Worm (Caenorhabditis elegans) whole organism, L4 larva: Measurements from ENCODE around the gene moc-5.

Source experiments
- F37D6.2 ChIP-seq: sonication (generic microtip); optimal IDR thresholded peaks from 2 replicates; lab custom pipeline; 2016; ENCODE audit warnings: mild to moderate bottlenecking, missing genetic modification characterization, missing compliant biosample characterization
- F44E2.7 ChIP-seq: fragments of 200-800 bp; sonication (Bioruptor generic); IDR thresholded peaks from 2 replicates; pipeline ENCODE4 v2.1.2; 2022; ENCODE audit warnings: missing genetic modification characterization, missing compliant biosample characterization
- T26A8.4 ChIP-seq: fragments of 200-800 bp; sonication (Bioruptor generic); IDR thresholded peaks from 2 replicates; pipeline ENCODE4 v1.3.6; 2022; ENCODE audit warnings: missing genetic modification characterization, missing compliant biosample characterization
- Y48G9A.11 ChIP-seq: fragments of 200-800 bp; sonication (Bioruptor generic); IDR thresholded peaks from 2 replicates; pipeline ENCODE4 v1.3.6; 2022; ENCODE audit warnings: missing genetic modification reagents, missing genetic modification characterization, missing compliant biosample characterization
- Y75B8A.6 ChIP-seq: fragments of 200-800 bp; sonication (Bioruptor generic); IDR thresholded peaks from 2 replicates; pipeline ENCODE4 v1.3.6; 2022; ENCODE audit warnings: missing genetic modification reagents, missing genetic modification characterization, missing compliant biosample characterization
- ZK337.2 ChIP-seq: fragments of 200-800 bp; sonication (Bioruptor generic); IDR thresholded peaks from 2 replicates; pipeline ENCODE4 v1.3.6; 2022; ENCODE audit warnings: missing genetic modification reagents, missing genetic modification characterization, missing compliant biosample characterization
- ZK546.5 ChIP-seq, 2 experiments: sonication (generic microtip); optimal IDR thresholded peaks; 2 replicates each; lab custom pipeline; 2017; ENCODE audit warnings: missing biosample characterization in 2 of 2, missing genetic modification characterization in 2 of 2
- aly-2 ChIP-seq: sonication (generic microtip); optimal IDR thresholded peaks from 2 replicates; lab custom pipeline; 2018; ENCODE audit warnings: missing biosample characterization, missing genetic modification characterization
- ama-1 ChIP-seq: fragments of 150-350 bp; optimal IDR thresholded peaks from 2 replicates; lab custom pipeline; 2014; ENCODE audit warnings: inconsistent platforms, mixed read lengths
- ceh-28 ChIP-seq: fragments of 150-350 bp; optimal IDR thresholded peaks from 2 replicates; lab custom pipeline; 2014; ENCODE audit warnings: missing biosample characterization, missing genetic modification reagents, missing genetic modification characterization
- ceh-44 ChIP-seq: fragments of 200-800 bp; sonication (Bioruptor generic); IDR thresholded peaks from 2 replicates; pipeline ENCODE4 v1.3.6; 2022; ENCODE audit warnings: missing genetic modification reagents, missing genetic modification characterization, missing compliant biosample characterization
- ctbp-1 ChIP-seq: fragments of 200-800 bp; sonication (Bioruptor generic); IDR thresholded peaks from 2 replicates; pipeline ENCODE4 v1.3.6; 2022; ENCODE audit warnings: missing genetic modification reagents, missing genetic modification characterization, missing compliant biosample characterization
- daf-12 ChIP-seq: fragments of 150-350 bp; optimal IDR thresholded peaks from 2 replicates; lab custom pipeline; 2014; ENCODE audit warnings: missing biosample characterization, missing genetic modification reagents, missing genetic modification characterization
- dmd-9 ChIP-seq: fragments of 200-800 bp; sonication (Bioruptor generic); IDR thresholded peaks from 2 replicates; pipeline ENCODE4 v1.3.6; 2022; ENCODE audit warnings: missing genetic modification reagents, missing genetic modification characterization, missing compliant biosample characterization
- dpl-1 ChIP-seq: fragments of 150-350 bp; optimal IDR thresholded peaks from 2 replicates; lab custom pipeline; 2014; ENCODE audit warnings: missing biosample characterization, missing genetic modification reagents, missing genetic modification characterization
- duxl-1 ChIP-seq: sonication (generic microtip); optimal IDR thresholded peaks from 2 replicates; lab custom pipeline; 2016; ENCODE audit warnings: mild to moderate bottlenecking, missing genetic modification characterization, moderate library complexity, missing compliant biosample characterization; ENCODE audit not compliant: poor library complexity
- egl-27 ChIP-seq: sonication (generic microtip); optimal IDR thresholded peaks from 3 replicates; lab custom pipeline; 2017; ENCODE audit warnings: missing biosample characterization, missing genetic modification reagents, missing genetic modification characterization
- fkh-10 ChIP-seq: fragments of 150-350 bp; optimal IDR thresholded peaks from 2 replicates; lab custom pipeline; 2014; ENCODE audit warnings: missing biosample characterization, missing genetic modification reagents, missing genetic modification characterization
- gei-8 ChIP-seq: fragments of 200-800 bp; sonication (Bioruptor generic); optimal IDR thresholded peaks from 2 replicates; lab custom pipeline; 2018; ENCODE audit warnings: mild to moderate bottlenecking, missing genetic modification characterization, missing compliant biosample characterization
- hlh-11 ChIP-seq: fragments of 200-800 bp; sonication (Bioruptor generic); optimal IDR thresholded peaks from 2 replicates; lab custom pipeline; 2018; ENCODE audit warnings: mild to moderate bottlenecking, missing genetic modification characterization, missing compliant biosample characterization
- hmg-1.1 ChIP-seq: fragments of 200-800 bp; sonication (Bioruptor generic); IDR thresholded peaks from 2 replicates; pipeline ENCODE4 v1.3.6; 2022; ENCODE audit warnings: missing genetic modification reagents, missing genetic modification characterization, missing compliant biosample characterization
- jun-1 ChIP-seq: fragments of 150-350 bp; optimal IDR thresholded peaks from 2 replicates; lab custom pipeline; 2014; ENCODE audit warnings: missing biosample characterization, missing genetic modification reagents, missing genetic modification characterization
- lim-7 ChIP-seq: fragments of 200-800 bp; sonication (Bioruptor generic); IDR thresholded peaks from 2 replicates; pipeline ENCODE4 v1.3.6; 2022; ENCODE audit warnings: missing genetic modification characterization, missing compliant biosample characterization
- lin-29 ChIP-seq: fragments of 200-800 bp; sonication (Bioruptor generic); IDR thresholded peaks from 2 replicates; pipeline ENCODE4 v1.3.6; 2022; ENCODE audit warnings: missing genetic modification reagents, missing genetic modification characterization, missing compliant biosample characterization
- lin-39 ChIP-seq: fragments of 150-350 bp; optimal IDR thresholded peaks from 2 replicates; lab custom pipeline; 2014; ENCODE audit warnings: missing biosample characterization, missing genetic modification reagents, missing genetic modification characterization
- lir-3 ChIP-seq: sonication (generic microtip); optimal IDR thresholded peaks from 2 replicates; lab custom pipeline; 2016; ENCODE audit warnings: mild to moderate bottlenecking, missing genetic modification characterization, missing compliant biosample characterization
- madf-5 ChIP-seq, 2 experiments: fragments of 200-800 bp; sonication (Bioruptor generic); IDR thresholded peaks; 2 replicates each; pipeline ENCODE4 v1.3.6; 2022; ENCODE audit warnings: missing compliant biosample characterization in 2 of 2, missing genetic modification characterization in 2 of 2
- madf-9 ChIP-seq: fragments of 200-800 bp; sonication (Bioruptor generic); conservative IDR thresholded peaks from 2 replicates; pipeline ENCODE4 v1.3.6; 2022; ENCODE audit warnings: missing genetic modification reagents, missing genetic modification characterization, missing compliant biosample characterization
- mdl-1 ChIP-seq, 2 experiments: fragments of 150-350 bp in 1 of 2; sonication (generic microtip) in 1 of 2; optimal IDR thresholded peaks; 2 replicates each; lab custom pipeline; 2014 to 2017; ENCODE audit warnings: missing biosample characterization in 2 of 2, missing genetic modification characterization in 2 of 2
- mdt-29 ChIP-seq: fragments of 200-800 bp; sonication (Bioruptor generic); IDR thresholded peaks from 2 replicates; pipeline ENCODE4 v1.3.6; 2022; ENCODE audit warnings: missing genetic modification reagents, missing genetic modification characterization, missing compliant biosample characterization
- mes-2 ChIP-seq: sonication (generic microtip); optimal IDR thresholded peaks from 2 replicates; lab custom pipeline; 2016; ENCODE audit warnings: missing genotype, mild to moderate bottlenecking, missing genetic modification characterization, missing compliant biosample characterization; ENCODE audit not compliant: poor library complexity, severe bottlenecking
- mxl-2 ChIP-seq: fragments of 200-800 bp; sonication (Bioruptor generic); conservative IDR thresholded peaks from 2 replicates; pipeline ENCODE4 v1.3.6; 2022; ENCODE audit warnings: missing genetic modification reagents, missing genetic modification characterization, missing compliant biosample characterization
- mxl-3 ChIP-seq: fragments of 200-800 bp; sonication (Bioruptor generic); optimal IDR thresholded peaks from 2 replicates; lab custom pipeline; 2018; ENCODE audit warnings: mild to moderate bottlenecking, missing genetic modification characterization, missing compliant biosample characterization
- nhr-10 ChIP-seq: fragments of 150-350 bp; optimal IDR thresholded peaks from 2 replicates; lab custom pipeline; 2014; ENCODE audit warnings: missing biosample characterization, missing genetic modification characterization
- nhr-102 ChIP-seq: sonication (generic microtip); optimal IDR thresholded peaks from 2 replicates; lab custom pipeline; 2016; ENCODE audit warnings: mild to moderate bottlenecking, missing genetic modification characterization, moderate library complexity, missing compliant biosample characterization
- nhr-11 ChIP-seq: fragments of 150-350 bp; optimal IDR thresholded peaks from 2 replicates; lab custom pipeline; 2014; ENCODE audit warnings: missing biosample characterization, missing genetic modification characterization
- nhr-111 ChIP-seq: fragments of 200-800 bp; sonication (Bioruptor generic); optimal IDR thresholded peaks from 2 replicates; lab custom pipeline; 2018; ENCODE audit warnings: mild to moderate bottlenecking, missing genetic modification characterization, missing compliant biosample characterization
- nhr-237 ChIP-seq: sonication (generic microtip); optimal IDR thresholded peaks from 2 replicates; lab custom pipeline; 2017; ENCODE audit warnings: missing biosample characterization, missing genetic modification characterization
- nhr-48 ChIP-seq: sonication (generic microtip); optimal IDR thresholded peaks from 2 replicates; lab custom pipeline; 2016; ENCODE audit warnings: mild to moderate bottlenecking, missing genetic modification characterization, missing compliant biosample characterization
- nhr-6 ChIP-seq: fragments of 150-350 bp; optimal IDR thresholded peaks from 2 replicates; lab custom pipeline; 2014; ENCODE audit warnings: missing biosample characterization, missing genetic modification characterization
- pha-4 ChIP-seq, 2 experiments: fragments of 150-350 bp in 1 of 2; fragments of 200-800 bp in 1 of 2; sonication (Bioruptor generic) in 1 of 2; IDR thresholded peaks in 1 of 2; optimal IDR thresholded peaks in 1 of 2; 2 replicates each; pipeline versions ENCODE4 v1.3.6 to Lab custom; 2014 to 2022; ENCODE audit warnings: missing genetic modification characterization in 2 of 2, missing genetic modification reagents in 2 of 2, missing biosample characterization in 1 of 2, missing compliant biosample characterization in 1 of 2
- php-3 ChIP-seq: fragments of 200-800 bp; sonication (Bioruptor generic); IDR thresholded peaks from 2 replicates; pipeline ENCODE4 v1.3.6; 2022; ENCODE audit warnings: missing genetic modification reagents, missing genetic modification characterization, missing compliant biosample characterization
- saeg-2 ChIP-seq: fragments of 200-800 bp; sonication (Bioruptor generic); IDR thresholded peaks from 2 replicates; pipeline ENCODE4 v1.3.6; 2022; ENCODE audit warnings: missing genetic modification reagents, missing genetic modification characterization, missing compliant biosample characterization
- set-16 ChIP-seq: fragments of 200-800 bp; sonication (Bioruptor generic); IDR thresholded peaks from 2 replicates; pipeline ENCODE4 v1.3.6; 2022; ENCODE audit warnings: missing genetic modification reagents, missing genetic modification characterization, missing compliant biosample characterization
- spr-1 ChIP-seq: sonication (generic microtip); optimal IDR thresholded peaks from 2 replicates; lab custom pipeline; 2016; ENCODE audit warnings: mild to moderate bottlenecking, missing genetic modification characterization, missing compliant biosample characterization
- tra-1 ChIP-seq: fragments of 200-800 bp; sonication (Bioruptor generic); IDR thresholded peaks from 2 replicates; pipeline ENCODE4 v1.3.6; 2022; ENCODE audit warnings: missing genetic modification reagents, missing genetic modification characterization, missing compliant biosample characterization
- unc-39 ChIP-seq: sonication (generic microtip); optimal IDR thresholded peaks from 2 replicates; lab custom pipeline; 2017; ENCODE audit warnings: missing biosample characterization, missing genetic modification characterization
- vab-7 ChIP-seq: fragments of 200-800 bp; sonication (Bioruptor generic); IDR thresholded peaks from 2 replicates; pipeline ENCODE4 v1.3.6; 2022; ENCODE audit warnings: missing genetic modification reagents, missing genetic modification characterization, missing compliant biosample characterization
- zfp-3 ChIP-seq: fragments of 200-800 bp; sonication (Bioruptor generic); conservative IDR thresholded peaks from 2 replicates; pipeline ENCODE4 v1.3.6; 2022; ENCODE audit warnings: missing genetic modification reagents, missing genetic modification characterization, missing compliant biosample characterization
- zip-11 ChIP-seq: fragments of 200-800 bp; sonication (Bioruptor generic); IDR thresholded peaks from 2 replicates; pipeline ENCODE4 v1.3.6; 2022; ENCODE audit warnings: missing genetic modification characterization, missing compliant biosample characterization
- zip-2 ChIP-seq: fragments of 150-350 bp; optimal IDR thresholded peaks from 2 replicates; lab custom pipeline; 2014; ENCODE audit warnings: missing biosample characterization, missing genetic modification characterization
- ztf-7 ChIP-seq: fragments of 150-350 bp; optimal IDR thresholded peaks from 2 replicates; lab custom pipeline; 2014; ENCODE audit warnings: missing biosample characterization, missing genetic modification characterization

moc-5 gene

DNA sequence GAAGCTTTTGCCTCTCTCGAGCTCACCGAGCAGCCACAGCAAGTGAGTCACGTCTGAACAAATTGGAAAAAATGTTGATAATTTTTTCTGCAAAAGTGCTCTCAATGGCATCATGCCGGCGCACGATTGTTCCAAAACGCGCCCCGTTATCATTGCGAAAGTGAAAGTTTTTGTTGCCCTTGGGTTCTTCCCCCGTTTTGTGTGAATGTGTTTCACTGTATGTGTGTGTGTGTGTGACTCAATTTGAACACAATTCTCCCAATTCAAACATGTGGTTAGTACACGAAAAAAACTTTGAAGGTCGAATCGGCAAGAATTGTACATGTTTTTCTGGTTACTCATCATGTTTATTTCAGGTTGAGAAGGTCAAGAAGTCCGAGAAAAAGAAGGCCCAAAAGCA lies 12.7 kb downstream of the moc-5 start (continued):
- TF ChIP-seq pha-4 (GFP tag; IDR thresholded peaks at IDR 0.05; lab: Robert Waterston, UW) (no peak), pha-4 (tag; optimal IDR thresholded peaks at IDR 0.05; lab: Kevin White, UChicago) (no peak), aly-2 (tag; lab: Kevin White, UChicago) (no peak), jun-1 (tag; lab: Kevin White, UChicago) (no peak), Y48G9A.11 (GFP tag; lab: Robert Waterston, UW) (no peak), nhr-6 (tag; lab: Kevin White, UChicago) (no peak), ceh-28 (tag; lab: Kevin White, UChicago) (no peak), nhr-10 (tag; lab: Kevin White, UChicago) (peak; percentile 6), nhr-111 (GFP tag; lab: Kevin White, UChicago) (no peak), gei-8 (no peak), mxl-2 (no peak), T26A8.4 (GFP tag; lab: Robert Waterston, UW) (no peak), madf-5 (GFP tag; IDR thresholded peaks at IDR 0.05; lab: Robert Waterston, UW) (no peak), saeg-2 (no peak), tra-1 (GFP tag; lab: Robert Waterston, UW) (no peak), vab-7 (GFP tag; lab: Robert Waterston, UW) (no peak), zip-2 (tag; lab: Kevin White, UChicago) (no peak), mdl-1 (tag; optimal IDR thresholded peaks at IDR 0.05; lab: Kevin White, UChicago) (peak in 1 of 2 experiments; percentile 83), lir-3 (tag; lab: Kevin White, UChicago) (no peak), ama-1 (lab: Kevin White, UChicago) (no peak), lim-7 (GFP tag; lab: Robert Waterston, UW) (no peak), ZK546.5 (tag; optimal IDR thresholded peaks at IDR 0.05; lab: Kevin White, UChicago) (no peak), lin-39 (tag; lab: Kevin White, UChicago) (no peak), mxl-3 (peak; percentile 80), zfp-3 (GFP tag; lab: Robert Waterston, UW) (no peak), unc-39 (tag; lab: Kevin White, UChicago) (no peak), egl-27 (tag; lab: Kevin White, UChicago) (no peak), nhr-11 (tag; lab: Kevin White, UChicago) (no peak), mdt-29 (no peak), Y75B8A.6 (GFP tag; lab: Robert Waterston, UW) (no peak), nhr-102 (no peak), hlh-11 (tag; lab: Kevin White, UChicago) (peak; percentile 80), ZK337.2 (no peak), zip-11 (no peak), dmd-9 (GFP tag; lab: Robert Waterston, UW) (no peak), duxl-1 (tag; lab: Kevin White, UChicago) (no peak), ctbp-1 (GFP tag; lab: Robert Waterston, UW) (no peak), set-16 (GFP tag; lab: Robert Waterston, UW) (no peak), nhr-237 (no peak), mes-2 (tag; lab: Kevin White, UChicago) (peak; percentile 37), dpl-1 (GFP tag; lab: Kevin White, UChicago) (peak; percentile 10), daf-12 (tag; lab: Kevin White, UChicago) (no peak), madf-9 (GFP tag; lab: Robert Waterston, UW) (no peak), F44E2.7 (GFP tag; lab: Robert Waterston, UW) (no peak), lin-29 (GFP tag; lab: Robert Waterston, UW) (no peak), F37D6.2 (tag; lab: Kevin White, UChicago) (no peak), fkh-10 (GFP tag; lab: Kevin White, UChicago) (no peak), ztf-7 (tag; lab: Kevin White, UChicago) (no peak), ceh-44 (GFP tag; lab: Robert Waterston, UW) (no peak), php-3 (no peak), hmg-1.1 (GFP tag; lab: Robert Waterston, UW) (no peak), nhr-48 (tag; lab: Kevin White, UChicago) (no peak), spr-1 (no peak)
